Fruit fly (Drosophila melanogaster): ENCODE results near the gene brk.

brk gene

dm6 chrX:7305753-7306338, 1.9 kb upstream of the brk start (continued):
- peak; percentile 35 for TF ChIP-seq CG8290 (GFP tag; optimal IDR thresholded peaks at IDR 0.05)
- no peak for TF ChIP-seq CG8290 (tag; optimal IDR thresholded peaks at IDR 0.05)
- no peak for TF ChIP-seq Hand (GFP tag; optimal IDR thresholded peaks at IDR 0.05)
- TF ChIP-seq D (optimal IDR thresholded peaks at IDR 0.05), result peak; percentile 6
- TF ChIP-seq D (GFP tag; optimal IDR thresholded peaks at IDR 0.05), result peak; percentile 71
- TF ChIP-seq org-1 (GFP tag; optimal IDR thresholded peaks at IDR 0.05), result peak; percentile 2
- TF ChIP-seq HLH54F (GFP tag; optimal IDR thresholded peaks at IDR 0.05), result no peak
- peak; percentile 50 for TF ChIP-seq ewg (GFP tag; optimal IDR thresholded peaks at IDR 0.05)
- TF ChIP-seq CG12659 (GFP tag; optimal IDR thresholded peaks at IDR 0.05), result peak; percentile 27
- TF ChIP-seq btn (GFP tag; optimal IDR thresholded peaks at IDR 0.05), result no peak

- TF ChIP-seq sug (tag; optimal IDR thresholded peaks at IDR 0.05) (peak; percentile 58), HLH4C (GFP tag; IDR thresholded peaks at IDR 0.05; ENCODE audit: partially characterized antibody) (no peak), Spps (tag; optimal IDR thresholded peaks at IDR 0.05) (peak; percentile 90), lilli (GFP tag; optimal IDR thresholded peaks at IDR 0.05) (peak; percentile 68), CG7839 (tag; optimal IDR thresholded peaks at IDR 0.05) (peak; percentile 94), CG7963 (GFP tag; IDR thresholded peaks at IDR 0.05; ENCODE audit: partially characterized antibody) (no peak), tll (GFP tag; optimal IDR thresholded peaks at IDR 0.05) (no peak), CG3838 (GFP tag; optimal IDR thresholded peaks at IDR 0.05) (peak; percentile 61), sima (GFP tag; optimal IDR thresholded peaks at IDR 0.05) (no peak), CG14050 (GFP tag; IDR thresholded peaks at IDR 0.05) (peak; percentile 50; the same call in 1 of the 3 replicates), Hr78 (GFP tag; optimal IDR thresholded peaks at IDR 0.05) (peak in 1 of 2 experiments; percentile 60), CG15696 (tag; optimal IDR thresholded peaks at IDR 0.05) (peak; percentile 88), CoRest (tag; optimal IDR thresholded peaks at IDR 0.05) (peak; percentile 98), Nf-YC (tag; optimal IDR thresholded peaks at IDR 0.05) (peak; percentile 87), Sry-δ (GFP tag; optimal IDR thresholded peaks at IDR 0.05) (peak; percentile 18), CG10267 (tag; optimal IDR thresholded peaks at IDR 0.05) (peak; percentile 89), CG13775 (GFP tag; optimal IDR thresholded peaks at IDR 0.05) (peak; percentile 98), ase (GFP tag; IDR thresholded peaks at IDR 0.05) (peak; percentile 63; the same call in 1 of the 3 replicates), gsb (GFP tag; IDR thresholded peaks at IDR 0.05) (peak; percentile 24; the same call in 1 of the 2 replicates), z (GFP tag; IDR thresholded peaks at IDR 0.05) (0 out of 3 replicates have a peak, but pooled peaks have one; percentile 30), CG42726 (GFP tag; IDR thresholded peaks at IDR 0.05; ENCODE audit: partially characterized antibody) (peak; percentile 60; the same call in 1 of the 2 replicates), insv (GFP tag; optimal IDR thresholded peaks at IDR 0.05) (peak in 1 of 2 experiments; percentile 59), Neu2 (GFP tag; optimal IDR thresholded peaks at IDR 0.05; ENCODE audit: borderline replicate concordance) (peak; percentile 46), CG15269 (tag; optimal IDR thresholded peaks at IDR 0.05) (peak; percentile 94), CG10959 (GFP tag; IDR thresholded peaks at IDR 0.05) (peak; percentile 39; the same call in 1 of the 2 replicates), mirr (GFP tag; optimal IDR thresholded peaks at IDR 0.05) (peak; percentile 47), CG12104 (GFP tag; optimal IDR thresholded peaks at IDR 0.05) (peak; percentile 93), fd96Cb (tag; optimal IDR thresholded peaks at IDR 0.05) (peak; percentile 97), E2f2 (GFP tag; IDR thresholded peaks at IDR 0.05) (no peak), Drgx (GFP tag; IDR thresholded peaks at IDR 0.05) (peak; percentile 66), NK7.1 (GFP tag; optimal IDR thresholded peaks at IDR 0.05) (peak; percentile 62), Ada2b (GFP tag; IDR thresholded peaks at IDR 0.05) (peak; percentile 57), CG8478 (optimal IDR thresholded peaks at IDR 0.05) (no peak), CG12769 (tag; optimal IDR thresholded peaks at IDR 0.05) (peak; percentile 92), ftz-f1 (GFP tag; optimal IDR thresholded peaks at IDR 0.05) (no peak), CG11695 (GFP tag; IDR thresholded peaks at IDR 0.05) (peak; percentile 85)
Observed at dm6 chrX:7306538-7307477, 931 bp upstream of the brk start.
